Worm (Caenorhabditis elegans): Measurements from ENCODE around the gene ZK550.2.

The ZK550.2 gene

DNA sequence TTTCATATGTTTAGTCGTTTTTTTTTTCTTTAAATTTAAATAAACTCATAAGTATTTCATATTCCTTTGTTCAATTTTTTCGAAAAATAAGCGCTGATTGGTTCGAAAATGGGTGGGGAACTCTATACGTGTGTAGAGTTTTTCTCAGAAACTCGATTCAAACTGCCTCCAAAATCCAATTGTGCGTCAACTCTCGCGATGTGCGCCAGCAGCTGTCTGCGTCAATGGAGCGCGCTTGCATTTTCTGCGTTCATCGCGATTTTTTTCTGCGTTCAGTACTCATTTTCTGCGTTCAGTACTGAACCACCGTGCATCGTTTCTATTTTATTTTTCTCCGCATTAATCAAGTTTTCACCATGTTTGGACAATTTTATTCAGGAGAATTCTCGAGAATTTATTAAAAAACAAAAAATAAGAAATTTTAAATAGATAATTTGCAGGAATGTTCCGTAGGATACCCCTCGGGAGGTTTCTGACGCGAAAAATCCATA, 4.4 kb downstream of the ZK550.2 start, which contains the start of gene eelo-2 (continued):
- TF ChIP-seq daf-12 (tag; optimal IDR thresholded peaks at IDR 0.05) (peak; percentile 40), nhr-67 (tag; optimal IDR thresholded peaks at IDR 0.05) (peak; percentile 40), jun-1 (tag; optimal IDR thresholded peaks at IDR 0.05) (peak; percentile 97), lsy-12 (tag; optimal IDR thresholded peaks at IDR 0.05) (peak; percentile 96), pha-4 (tag; optimal IDR thresholded peaks at IDR 0.05) (peak; percentile 100), unc-39 (tag; optimal IDR thresholded peaks at IDR 0.05) (peak; percentile 48), ztf-4 (tag; optimal IDR thresholded peaks at IDR 0.05) (peak; percentile 91)

ce11 chrIV:17253435-17253834, 8.1 kb downstream of the ZK550.2 start:
- TF ChIP-seq elt-2 (tag; optimal IDR thresholded peaks at IDR 0.05), result no peak
- no peak for TF ChIP-seq daf-12 (tag; optimal IDR thresholded peaks at IDR 0.05)
- TF ChIP-seq egl-5 (tag; optimal IDR thresholded peaks at IDR 0.05), result no peak

DNA sequence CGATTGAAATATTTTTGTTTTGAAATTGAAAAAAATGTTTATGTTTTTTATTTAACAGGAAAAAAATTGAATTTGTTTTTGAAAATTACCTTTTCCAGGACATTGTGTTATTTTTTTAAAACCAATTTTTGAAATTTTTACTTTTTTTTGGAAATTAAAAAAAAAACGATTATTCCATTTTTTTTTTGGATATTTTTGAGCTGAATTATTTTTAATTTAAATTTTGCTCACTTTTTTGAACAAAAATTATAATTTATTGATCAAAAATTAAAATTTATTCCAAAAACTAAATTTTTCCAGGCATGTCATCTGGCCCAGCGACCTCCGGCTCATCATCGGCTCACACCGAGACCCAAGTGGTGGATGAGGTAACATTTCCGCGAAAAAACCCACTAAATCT, 9.6 kb downstream of the ZK550.2 start, which contains the start of gene gtf-2E1:
TSS of gene gtf-2E1 (plus strand) at position 301 of the 400 bp plus-strand sequence.
- no peak for TF ChIP-seq ama-1 (optimal IDR thresholded peaks at IDR 0.05)
- no peak for TF ChIP-seq elt-3 (tag; optimal IDR thresholded peaks at IDR 0.05)
- TF ChIP-seq aly-2 (tag; optimal IDR thresholded peaks at IDR 0.05), result no peak
- no peak for TF ChIP-seq nhr-12 (tag; optimal IDR thresholded peaks at IDR 0.05)
- no peak for TF ChIP-seq nhr-76 (tag; optimal IDR thresholded peaks at IDR 0.05)
- TF ChIP-seq fkh-10 (GFP tag; optimal IDR thresholded peaks at IDR 0.05), result no peak
- no peak for TF ChIP-seq eor-1 (tag; optimal IDR thresholded peaks at IDR 0.05)
- TF ChIP-seq snpc-4 (tag; optimal IDR thresholded peaks at IDR 0.05), result no peak
- no peak for TF ChIP-seq jun-1 (tag; optimal IDR thresholded peaks at IDR 0.05)
- no peak for TF ChIP-seq elt-2 (tag; optimal IDR thresholded peaks at IDR 0.05)
- no peak for TF ChIP-seq lin-15B (tag; optimal IDR thresholded peaks at IDR 0.05)
- TF ChIP-seq lin-39 (tag; optimal IDR thresholded peaks at IDR 0.05), result no peak
- no peak for TF ChIP-seq mdl-1 (tag; optimal IDR thresholded peaks at IDR 0.05)
- no peak for TF ChIP-seq ztf-11 (tag; optimal IDR thresholded peaks at IDR 0.05)
- TF ChIP-seq zag-1 (tag; optimal IDR thresholded peaks at IDR 0.05), result no peak
- TF ChIP-seq elt-1 (tag; optimal IDR thresholded peaks at IDR 0.05), result no peak
- TF ChIP-seq nhr-28 (tag; optimal IDR thresholded peaks at IDR 0.05), result no peak
- no peak for TF ChIP-seq skn-1 (tag; optimal IDR thresholded peaks at IDR 0.05)

- no peak for TF ChIP-seq eor-1 (tag; optimal IDR thresholded peaks at IDR 0.05)
- no peak for TF ChIP-seq fkh-10 (GFP tag; optimal IDR thresholded peaks at IDR 0.05)
- no peak for TF ChIP-seq snpc-4 (tag; optimal IDR thresholded peaks at IDR 0.05)
- TF ChIP-seq egl-5 (tag; optimal IDR thresholded peaks at IDR 0.05), result no peak
- no peak for TF ChIP-seq daf-12 (tag; optimal IDR thresholded peaks at IDR 0.05)
- TF ChIP-seq hmg-11 (tag; optimal IDR thresholded peaks at IDR 0.05), result no peak
- TF ChIP-seq nhr-76 (tag; optimal IDR thresholded peaks at IDR 0.05), result no peak
- TF ChIP-seq nfya-1 (tag; optimal IDR thresholded peaks at IDR 0.05; ENCODE audit: insufficient read depth), result no peak
- no peak for TF ChIP-seq unc-39 (tag; optimal IDR thresholded peaks at IDR 0.05)
- no peak for TF ChIP-seq aly-2 (tag; optimal IDR thresholded peaks at IDR 0.05)
- TF ChIP-seq lin-39 (tag; optimal IDR thresholded peaks at IDR 0.05), result no peak
- no peak for TF ChIP-seq ZK546.5 (tag; optimal IDR thresholded peaks at IDR 0.05)
Observed at ce11 chrIV:17258824-17259223, 13.4 kb downstream of the ZK550.2 start.

- no peak for TF ChIP-seq fos-1 (tag; optimal IDR thresholded peaks at IDR 0.05)
- no peak for TF ChIP-seq nhr-43 (tag; optimal IDR thresholded peaks at IDR 0.05; ENCODE audit: poor library complexity, severe bottlenecking)
- TF ChIP-seq nhr-28 (tag; optimal IDR thresholded peaks at IDR 0.05), result no peak
- no peak for TF ChIP-seq nhr-11 (tag; optimal IDR thresholded peaks at IDR 0.05)
- no peak for TF ChIP-seq ztf-4 (tag; optimal IDR thresholded peaks at IDR 0.05)
- no peak for TF ChIP-seq nhr-77 (tag; optimal IDR thresholded peaks at IDR 0.05)
- no peak for TF ChIP-seq nhr-23 (tag; optimal IDR thresholded peaks at IDR 0.05)
- TF ChIP-seq ceh-16 (tag; optimal IDR thresholded peaks at IDR 0.05), result no peak
- TF ChIP-seq tbx-2 (tag; optimal IDR thresholded peaks at IDR 0.05), result no peak
- TF ChIP-seq elt-1 (tag; optimal IDR thresholded peaks at IDR 0.05), result no peak
Observed at ce11 chrIV:17259310-17259709, 13.9 kb downstream of the ZK550.2 start, which contains the start of gene phyh-1. phyh-1 (minus strand) TSS chrIV:17259410.
